Worm (Caenorhabditis elegans) whole organism, L4 larva: ENCODE measurements around the gene F53F4.1.

Experiments used
- D1046.2 ChIP-seq: fragments of 200-800 bp; sonication (Bioruptor generic); IDR thresholded peaks from 2 replicates; pipeline ENCODE4 v1.3.6; 2022; ENCODE audit warnings: missing genetic modification characterization, missing compliant biosample characterization
- R02D3.7 ChIP-seq: fragments of 150-350 bp; sonication (generic microtip); optimal IDR thresholded peaks from 3 replicates; lab custom pipeline; 2014; ENCODE audit warnings: missing biosample characterization, missing genetic modification characterization
- T20F7.1 ChIP-seq: fragments of 200-800 bp; sonication (Bioruptor generic); optimal IDR thresholded peaks from 2 replicates; lab custom pipeline; 2018; ENCODE audit warnings: mild to moderate bottlenecking, missing genetic modification characterization, missing compliant biosample characterization
- T26A8.4 ChIP-seq: fragments of 200-800 bp; sonication (Bioruptor generic); IDR thresholded peaks from 2 replicates; pipeline ENCODE4 v1.3.6; 2022; ENCODE audit warnings: missing genetic modification characterization, missing compliant biosample characterization
- Y48G9A.11 ChIP-seq: fragments of 200-800 bp; sonication (Bioruptor generic); IDR thresholded peaks from 2 replicates; pipeline ENCODE4 v1.3.6; 2022; ENCODE audit warnings: missing genetic modification reagents, missing genetic modification characterization, missing compliant biosample characterization
- aha-1 ChIP-seq: fragments of 150-350 bp; peaks from one replicate; lab custom pipeline; 2014; ENCODE audit warnings: missing biosample characterization, missing genetic modification characterization
- aly-2 ChIP-seq: sonication (generic microtip); optimal IDR thresholded peaks from 2 replicates; lab custom pipeline; 2018; ENCODE audit warnings: missing biosample characterization, missing genetic modification characterization
- ama-1 ChIP-seq: fragments of 150-350 bp; optimal IDR thresholded peaks from 2 replicates; lab custom pipeline; 2014; ENCODE audit warnings: inconsistent platforms, mixed read lengths
- daf-16 ChIP-seq, 3 experiments: sonication (generic microtip); optimal IDR thresholded peaks; 2 replicates each; lab custom pipeline; 2016 to 2017; ENCODE audit warnings: missing genetic modification characterization in 3 of 3, missing genetic modification reagents in 3 of 3, mild to moderate bottlenecking in 2 of 3, missing compliant biosample characterization in 2 of 3, missing biosample characterization in 1 of 3, moderate library complexity in 1 of 3
- dmd-6 ChIP-seq: fragments of 200-800 bp; sonication (Bioruptor generic); IDR thresholded peaks from 2 replicates; pipeline ENCODE4 v1.3.6; 2022; ENCODE audit warnings: missing genetic modification reagents, missing genetic modification characterization, missing compliant biosample characterization
- dve-1 ChIP-seq: sonication (generic microtip); optimal IDR thresholded peaks from 2 replicates; lab custom pipeline; 2017; ENCODE audit warnings: antibody characterized with exemption, mild to moderate bottlenecking, missing genetic modification characterization, missing compliant biosample characterization; ENCODE audit not compliant: insufficient read depth
- hlh-11 ChIP-seq: fragments of 200-800 bp; sonication (Bioruptor generic); optimal IDR thresholded peaks from 2 replicates; lab custom pipeline; 2018; ENCODE audit warnings: mild to moderate bottlenecking, missing genetic modification characterization, missing compliant biosample characterization
- hlh-30 ChIP-seq: sonication (generic microtip); optimal IDR thresholded peaks from 2 replicates; lab custom pipeline; 2017; ENCODE audit warnings: antibody characterized with exemption, mild to moderate bottlenecking, missing genetic modification characterization, missing compliant biosample characterization; ENCODE audit not compliant: insufficient read depth
- lim-7 ChIP-seq: fragments of 200-800 bp; sonication (Bioruptor generic); IDR thresholded peaks from 2 replicates; pipeline ENCODE4 v1.3.6; 2022; ENCODE audit warnings: missing genetic modification characterization, missing compliant biosample characterization
- lin-29 ChIP-seq: fragments of 200-800 bp; sonication (Bioruptor generic); IDR thresholded peaks from 2 replicates; pipeline ENCODE4 v1.3.6; 2022; ENCODE audit warnings: missing genetic modification reagents, missing genetic modification characterization, missing compliant biosample characterization
- lin-38 ChIP-seq: fragments of 200-800 bp; sonication (Bioruptor generic); IDR thresholded peaks from 2 replicates; pipeline ENCODE4 v1.3.6; 2022; ENCODE audit warnings: missing genetic modification reagents, missing genetic modification characterization, missing compliant biosample characterization
- lin-39 ChIP-seq: fragments of 150-350 bp; optimal IDR thresholded peaks from 2 replicates; lab custom pipeline; 2014; ENCODE audit warnings: missing biosample characterization, missing genetic modification reagents, missing genetic modification characterization
- lsy-2 ChIP-seq, 2 experiments: fragments of 150-350 bp in 1 of 2; sonication (generic microtip) in 1 of 2; optimal IDR thresholded peaks; 2 replicates each; lab custom pipeline; 2014 to 2017; ENCODE audit warnings: missing biosample characterization in 2 of 2, missing genetic modification characterization in 2 of 2
- mdt-29 ChIP-seq: fragments of 200-800 bp; sonication (Bioruptor generic); IDR thresholded peaks from 2 replicates; pipeline ENCODE4 v1.3.6; 2022; ENCODE audit warnings: missing genetic modification reagents, missing genetic modification characterization, missing compliant biosample characterization
- mes-2 ChIP-seq: sonication (generic microtip); optimal IDR thresholded peaks from 2 replicates; lab custom pipeline; 2016; ENCODE audit warnings: missing genotype, mild to moderate bottlenecking, missing genetic modification characterization, missing compliant biosample characterization; ENCODE audit not compliant: poor library complexity, severe bottlenecking
- mxl-2 ChIP-seq: fragments of 200-800 bp; sonication (Bioruptor generic); conservative IDR thresholded peaks from 2 replicates; pipeline ENCODE4 v1.3.6; 2022; ENCODE audit warnings: missing genetic modification reagents, missing genetic modification characterization, missing compliant biosample characterization
- nhr-102 ChIP-seq: sonication (generic microtip); optimal IDR thresholded peaks from 2 replicates; lab custom pipeline; 2016; ENCODE audit warnings: mild to moderate bottlenecking, missing genetic modification characterization, moderate library complexity, missing compliant biosample characterization
- nhr-42 ChIP-seq: fragments of 200-800 bp; sonication (Bioruptor generic); IDR thresholded peaks from 2 replicates; pipeline ENCODE4 v1.3.6; 2022; ENCODE audit warnings: missing genetic modification characterization, missing compliant biosample characterization
- nhr-48 ChIP-seq: sonication (generic microtip); optimal IDR thresholded peaks from 2 replicates; lab custom pipeline; 2016; ENCODE audit warnings: mild to moderate bottlenecking, missing genetic modification characterization, missing compliant biosample characterization
- nhr-76 ChIP-seq: fragments of 150-350 bp; optimal IDR thresholded peaks from 2 replicates; lab custom pipeline; 2014; ENCODE audit warnings: missing biosample characterization, missing genetic modification characterization
- pha-4 ChIP-seq, 2 experiments: fragments of 150-350 bp in 1 of 2; fragments of 200-800 bp in 1 of 2; sonication (Bioruptor generic) in 1 of 2; IDR thresholded peaks in 1 of 2; optimal IDR thresholded peaks in 1 of 2; 2 replicates each; pipeline versions ENCODE4 v1.3.6 to Lab custom; 2014 to 2022; ENCODE audit warnings: missing genetic modification characterization in 2 of 2, missing genetic modification reagents in 2 of 2, missing biosample characterization in 1 of 2, missing compliant biosample characterization in 1 of 2
- php-3 ChIP-seq: fragments of 200-800 bp; sonication (Bioruptor generic); IDR thresholded peaks from 2 replicates; pipeline ENCODE4 v1.3.6; 2022; ENCODE audit warnings: missing genetic modification reagents, missing genetic modification characterization, missing compliant biosample characterization
- saeg-2 ChIP-seq: fragments of 200-800 bp; sonication (Bioruptor generic); IDR thresholded peaks from 2 replicates; pipeline ENCODE4 v1.3.6; 2022; ENCODE audit warnings: missing genetic modification reagents, missing genetic modification characterization, missing compliant biosample characterization
- skn-1 ChIP-seq: fragments of 150-350 bp; optimal IDR thresholded peaks from 2 replicates; lab custom pipeline; 2014; ENCODE audit warnings: missing biosample characterization, missing genetic modification characterization
- spr-3 ChIP-seq: fragments of 200-800 bp; sonication (Bioruptor generic); optimal IDR thresholded peaks from 2 replicates; lab custom pipeline; 2018; ENCODE audit warnings: mild to moderate bottlenecking, missing genetic modification characterization, missing compliant biosample characterization
- tra-1 ChIP-seq: fragments of 200-800 bp; sonication (Bioruptor generic); IDR thresholded peaks from 2 replicates; pipeline ENCODE4 v1.3.6; 2022; ENCODE audit warnings: missing genetic modification reagents, missing genetic modification characterization, missing compliant biosample characterization
- unc-62 ChIP-seq, 3 experiments: fragments of 150-350 bp in 1 of 3; sonication (generic microtip); optimal IDR thresholded peaks in 2 of 3; peaks in 1 of 3; 1 replicate in 1 of 3; 2 replicates in 2 of 3; lab custom pipeline; 2014 to 2017; ENCODE audit warnings: missing biosample characterization in 3 of 3, missing genetic modification characterization in 3 of 3, missing genetic modification reagents in 3 of 3, missing genotype in 1 of 3
- zip-11 ChIP-seq: fragments of 200-800 bp; sonication (Bioruptor generic); IDR thresholded peaks from 2 replicates; pipeline ENCODE4 v1.3.6; 2022; ENCODE audit warnings: missing genetic modification characterization, missing compliant biosample characterization
- zip-2 ChIP-seq: fragments of 150-350 bp; optimal IDR thresholded peaks from 2 replicates; lab custom pipeline; 2014; ENCODE audit warnings: missing biosample characterization, missing genetic modification characterization

The F53F4.1 gene

DNA sequence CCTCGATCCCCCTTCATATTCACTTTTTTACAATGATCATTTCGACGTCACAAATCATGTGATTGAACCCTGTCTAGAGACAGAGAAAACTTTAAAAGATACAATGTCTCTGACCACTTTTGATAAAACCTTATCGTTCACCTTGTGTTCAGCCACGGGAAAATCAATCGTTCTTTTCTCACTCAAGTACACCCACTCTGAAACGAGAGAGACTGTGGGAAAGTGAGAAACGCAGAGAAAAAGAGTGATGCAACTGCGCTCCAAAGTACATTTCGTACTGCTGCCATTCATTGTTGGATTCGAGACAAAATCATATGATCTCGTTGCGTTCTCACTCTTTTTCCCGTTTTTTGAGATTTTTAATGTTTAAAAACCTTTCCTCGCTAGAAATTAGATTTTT lies 19.4 kb upstream of the F53F4.1 start (continued):
- peak; percentile 81 for TF ChIP-seq T26A8.4 (GFP tag; lab: Robert Waterston, UW)
- no peak for TF ChIP-seq skn-1 (tag; lab: Kevin White, UChicago)
- no peak for TF ChIP-seq R02D3.7 (tag; lab: Kevin White, UChicago)

DNA sequence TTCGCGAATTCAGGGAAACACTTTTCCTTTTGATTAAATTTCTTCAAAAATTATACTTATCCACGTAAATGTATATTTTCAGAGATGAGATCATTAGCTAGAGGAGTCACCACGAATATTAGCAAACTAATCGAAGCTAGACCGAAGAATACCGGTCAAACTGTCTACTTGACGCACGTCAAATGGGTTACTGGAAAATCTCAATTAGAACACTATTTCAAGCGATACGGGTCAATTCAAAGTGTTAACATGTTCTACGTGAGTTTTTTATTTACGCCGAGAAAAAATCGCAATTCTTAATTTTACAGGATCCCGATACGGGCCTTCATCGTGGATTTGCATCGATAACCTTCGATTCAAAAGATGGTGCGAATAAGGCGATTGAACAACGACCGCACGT lies 18.8 kb upstream of the F53F4.1 start, which contains the start of gene slrp-1:
Gene slrp-1 (plus strand): TSS at position 83 of the 400 bp plus-strand sequence.
- TF ChIP-seq hlh-30 (tag; lab: Kevin White, UChicago) (no peak), dve-1 (tag; lab: Kevin White, UChicago) (no peak), zip-2 (no peak), Y48G9A.11 (GFP tag; lab: Robert Waterston, UW) (0 out of 2 replicates have a peak, but pooled peaks have one; percentile 58)

DNA sequence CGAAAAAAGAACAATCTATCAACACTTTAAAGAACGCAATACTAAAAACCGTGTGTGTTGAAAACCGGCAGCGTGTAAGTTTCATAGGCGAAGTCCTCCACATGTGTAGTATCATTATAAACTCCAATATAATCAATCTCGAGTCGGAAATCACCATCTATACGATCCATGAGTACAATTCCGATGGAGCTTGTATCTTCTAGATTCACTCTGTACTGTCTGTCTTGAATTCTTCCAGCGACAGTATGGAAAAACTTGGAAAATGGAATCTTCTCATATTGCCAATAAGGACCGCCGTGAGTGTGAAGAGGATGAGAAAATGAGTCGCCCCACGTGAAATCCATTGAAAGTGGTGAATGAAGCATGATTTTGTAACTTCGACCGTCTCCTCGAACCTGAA lies 17.6 kb upstream of the F53F4.1 start:
- TF ChIP-seq nhr-48 (tag; lab: Kevin White, UChicago) (peak; percentile 31), daf-16 (GFP tag; optimal IDR thresholded peaks at IDR 0.05; lab: Kevin White, UChicago) (no peak), daf-16 (tag; optimal IDR thresholded peaks at IDR 0.05; lab: Kevin White, UChicago) (peak; percentile 25), aly-2 (no peak), dmd-6 (GFP tag; lab: Robert Waterston, UW) (0 out of 2 replicates have a peak, but pooled peaks have one; percentile 42), lin-29 (GFP tag; lab: Robert Waterston, UW) (no peak), ama-1 (peak; percentile 65), nhr-42 (GFP tag; lab: Robert Waterston, UW) (peak; percentile 23; the same call in 1 of the 2 replicates), nhr-102 (tag; lab: Kevin White, UChicago) (peak; percentile 23), pha-4 (GFP tag; IDR thresholded peaks at IDR 0.05; lab: Robert Waterston, UW) (no peak), pha-4 (tag; optimal IDR thresholded peaks at IDR 0.05; lab: Kevin White, UChicago) (no peak), spr-3 (GFP tag; lab: Kevin White, UChicago) (peak; percentile 7), hlh-11 (tag; lab: Kevin White, UChicago) (peak; percentile 30), lim-7 (GFP tag; lab: Robert Waterston, UW) (no peak), mdt-29 (GFP tag; lab: Robert Waterston, UW) (peak; percentile 32; the same call in 1 of the 2 replicates), tra-1 (peak; percentile 46; the same call in 1 of the 2 replicates), nhr-76 (tag; lab: Kevin White, UChicago) (no peak), lin-39 (tag; lab: Kevin White, UChicago) (no peak), aha-1 (peak; percentile 88), dve-1 (tag; lab: Kevin White, UChicago) (peak; percentile 36), T26A8.4 (GFP tag; lab: Robert Waterston, UW) (peak; percentile 74; the same call in 1 of the 2 replicates), lin-38 (GFP tag; lab: Robert Waterston, UW) (peak; percentile 69), mxl-2 (GFP tag; lab: Robert Waterston, UW) (0 out of 2 replicates have a peak, but pooled peaks have one; percentile 21), T20F7.1 (GFP tag; lab: Kevin White, UChicago) (peak; percentile 40), lsy-2 (tag; optimal IDR thresholded peaks at IDR 0.05; lab: Kevin White, UChicago) (peak in 1 of 2 experiments; percentile 14), php-3 (GFP tag; lab: Robert Waterston, UW) (0 out of 2 replicates have a peak, but pooled peaks have one; percentile 32), saeg-2 (0 out of 2 replicates have a peak, but pooled peaks have one; percentile 64), zip-11 (GFP tag; lab: Robert Waterston, UW) (no peak), D1046.2 (GFP tag; lab: Robert Waterston, UW) (0 out of 2 replicates have a peak, but pooled peaks have one; percentile 9), unc-62 (GFP tag; optimal IDR thresholded peaks at IDR 0.05 in 1 of 2; lab: Kevin White, UChicago) (peak in 1 of 2 experiments; percentile 22), unc-62 (tag; optimal IDR thresholded peaks at IDR 0.05; lab: Kevin White, UChicago) (no peak), mes-2 (tag; lab: Kevin White, UChicago) (peak; percentile 45)
